Worm (Caenorhabditis elegans) whole organism, L4 larva: Measurements from ENCODE around the gene hrg-6.

Source experiments
- F37D6.2 ChIP-seq: sonication (generic microtip); optimal IDR thresholded peaks from 2 replicates; lab custom pipeline; 2016; ENCODE audit warnings: mild to moderate bottlenecking, missing genetic modification characterization, missing compliant biosample characterization
- R02D3.7 ChIP-seq: fragments of 150-350 bp; sonication (generic microtip); optimal IDR thresholded peaks from 3 replicates; lab custom pipeline; 2014; ENCODE audit warnings: missing biosample characterization, missing genetic modification characterization
- Y5F2A.4 ChIP-seq: fragments of 200-800 bp; sonication (Bioruptor generic); optimal IDR thresholded peaks from 2 replicates; lab custom pipeline; 2018; ENCODE audit warnings: mild to moderate bottlenecking, missing genetic modification characterization, missing compliant biosample characterization
- ZK337.2 ChIP-seq: fragments of 200-800 bp; sonication (Bioruptor generic); IDR thresholded peaks from 2 replicates; pipeline ENCODE4 v1.3.6; 2022; ENCODE audit warnings: missing genetic modification reagents, missing genetic modification characterization, missing compliant biosample characterization
- ZK546.5 ChIP-seq, 2 experiments: sonication (generic microtip); optimal IDR thresholded peaks; 2 replicates each; lab custom pipeline; 2017; ENCODE audit warnings: missing biosample characterization in 2 of 2, missing genetic modification characterization in 2 of 2
- ama-1 ChIP-seq: fragments of 150-350 bp; optimal IDR thresholded peaks from 2 replicates; lab custom pipeline; 2014; ENCODE audit warnings: inconsistent platforms, mixed read lengths
- arid-1 ChIP-seq: fragments of 200-800 bp; sonication (Bioruptor generic); conservative IDR thresholded peaks from 2 replicates; pipeline ENCODE4 v1.3.6; 2022; ENCODE audit warnings: missing genetic modification reagents, missing genetic modification characterization, missing compliant biosample characterization
- ceh-20 ChIP-seq: fragments of 200-800 bp; sonication (Bioruptor generic); IDR thresholded peaks from 2 replicates; pipeline ENCODE4 v1.3.6; 2022; ENCODE audit warnings: missing genetic modification reagents, missing genetic modification characterization, missing compliant biosample characterization
- ceh-32 ChIP-seq: sonication (generic microtip); optimal IDR thresholded peaks from 2 replicates; lab custom pipeline; 2016; ENCODE audit warnings: mild to moderate bottlenecking, missing genetic modification characterization, missing compliant biosample characterization; ENCODE audit not compliant: poor library complexity
- ceh-62 ChIP-seq: sonication (generic microtip); optimal IDR thresholded peaks from 2 replicates; lab custom pipeline; 2017; ENCODE audit warnings: missing biosample characterization, missing genetic modification characterization
- ces-1 ChIP-seq: fragments of 150-350 bp; sonication (generic microtip); optimal IDR thresholded peaks from 4 replicates; lab custom pipeline; 2014; ENCODE audit warnings: missing biosample characterization, missing genetic modification reagents, missing genetic modification characterization
- daf-16 ChIP-seq, 3 experiments: sonication (generic microtip); optimal IDR thresholded peaks; 2 replicates each; lab custom pipeline; 2016 to 2017; ENCODE audit warnings: missing genetic modification characterization in 3 of 3, missing genetic modification reagents in 3 of 3, mild to moderate bottlenecking in 2 of 3, missing compliant biosample characterization in 2 of 3, missing biosample characterization in 1 of 3, moderate library complexity in 1 of 3
- daf-19 ChIP-seq: fragments of 200-800 bp; sonication (Bioruptor generic); conservative IDR thresholded peaks from 2 replicates; pipeline ENCODE4 v1.3.6; 2022; ENCODE audit warnings: missing genetic modification characterization, missing compliant biosample characterization
- dmd-6 ChIP-seq: fragments of 200-800 bp; sonication (Bioruptor generic); IDR thresholded peaks from 2 replicates; pipeline ENCODE4 v1.3.6; 2022; ENCODE audit warnings: missing genetic modification reagents, missing genetic modification characterization, missing compliant biosample characterization
- dmd-9 ChIP-seq: fragments of 200-800 bp; sonication (Bioruptor generic); IDR thresholded peaks from 2 replicates; pipeline ENCODE4 v1.3.6; 2022; ENCODE audit warnings: missing genetic modification reagents, missing genetic modification characterization, missing compliant biosample characterization
- dpl-1 ChIP-seq: fragments of 150-350 bp; optimal IDR thresholded peaks from 2 replicates; lab custom pipeline; 2014; ENCODE audit warnings: missing biosample characterization, missing genetic modification reagents, missing genetic modification characterization
- dve-1 ChIP-seq: sonication (generic microtip); optimal IDR thresholded peaks from 2 replicates; lab custom pipeline; 2017; ENCODE audit warnings: antibody characterized with exemption, mild to moderate bottlenecking, missing genetic modification characterization, missing compliant biosample characterization; ENCODE audit not compliant: insufficient read depth
- fos-1 ChIP-seq: fragments of 150-350 bp; optimal IDR thresholded peaks from 2 replicates; lab custom pipeline; 2014; ENCODE audit warnings: missing biosample characterization, missing genetic modification characterization
- gei-8 ChIP-seq: fragments of 200-800 bp; sonication (Bioruptor generic); optimal IDR thresholded peaks from 2 replicates; lab custom pipeline; 2018; ENCODE audit warnings: mild to moderate bottlenecking, missing genetic modification characterization, missing compliant biosample characterization
- hif-1 ChIP-seq, 2 experiments: sonication (generic microtip); optimal IDR thresholded peaks; 2 replicates each; lab custom pipeline; 2016 to 2017; ENCODE audit warnings: missing compliant biosample characterization in 2 of 2, missing genetic modification characterization in 2 of 2, missing genetic modification reagents in 2 of 2, missing genotype in 2 of 2, mild to moderate bottlenecking in 1 of 2
- hlh-11 ChIP-seq: fragments of 200-800 bp; sonication (Bioruptor generic); optimal IDR thresholded peaks from 2 replicates; lab custom pipeline; 2018; ENCODE audit warnings: mild to moderate bottlenecking, missing genetic modification characterization, missing compliant biosample characterization
- hlh-30 ChIP-seq: sonication (generic microtip); optimal IDR thresholded peaks from 2 replicates; lab custom pipeline; 2017; ENCODE audit warnings: antibody characterized with exemption, mild to moderate bottlenecking, missing genetic modification characterization, missing compliant biosample characterization; ENCODE audit not compliant: insufficient read depth
- hmg-1.1 ChIP-seq: fragments of 200-800 bp; sonication (Bioruptor generic); IDR thresholded peaks from 2 replicates; pipeline ENCODE4 v1.3.6; 2022; ENCODE audit warnings: missing genetic modification reagents, missing genetic modification characterization, missing compliant biosample characterization
- jun-1 ChIP-seq: fragments of 150-350 bp; optimal IDR thresholded peaks from 2 replicates; lab custom pipeline; 2014; ENCODE audit warnings: missing biosample characterization, missing genetic modification reagents, missing genetic modification characterization
- lin-38 ChIP-seq: fragments of 200-800 bp; sonication (Bioruptor generic); IDR thresholded peaks from 2 replicates; pipeline ENCODE4 v1.3.6; 2022; ENCODE audit warnings: missing genetic modification reagents, missing genetic modification characterization, missing compliant biosample characterization
- lsy-2 ChIP-seq, 2 experiments: fragments of 150-350 bp in 1 of 2; sonication (generic microtip) in 1 of 2; optimal IDR thresholded peaks; 2 replicates each; lab custom pipeline; 2014 to 2017; ENCODE audit warnings: missing biosample characterization in 2 of 2, missing genetic modification characterization in 2 of 2
- madf-9 ChIP-seq: fragments of 200-800 bp; sonication (Bioruptor generic); conservative IDR thresholded peaks from 2 replicates; pipeline ENCODE4 v1.3.6; 2022; ENCODE audit warnings: missing genetic modification reagents, missing genetic modification characterization, missing compliant biosample characterization
- mdl-1 ChIP-seq, 2 experiments: fragments of 150-350 bp in 1 of 2; sonication (generic microtip) in 1 of 2; optimal IDR thresholded peaks; 2 replicates each; lab custom pipeline; 2014 to 2017; ENCODE audit warnings: missing biosample characterization in 2 of 2, missing genetic modification characterization in 2 of 2
- mep-1 ChIP-seq: fragments of 150-350 bp; sonication (generic microtip); optimal IDR thresholded peaks from 3 replicates; lab custom pipeline; 2014; ENCODE audit warnings: missing biosample characterization, missing genetic modification characterization
- mes-2 ChIP-seq: sonication (generic microtip); optimal IDR thresholded peaks from 2 replicates; lab custom pipeline; 2016; ENCODE audit warnings: missing genotype, mild to moderate bottlenecking, missing genetic modification characterization, missing compliant biosample characterization; ENCODE audit not compliant: poor library complexity, severe bottlenecking
- mxl-3 ChIP-seq: fragments of 200-800 bp; sonication (Bioruptor generic); optimal IDR thresholded peaks from 2 replicates; lab custom pipeline; 2018; ENCODE audit warnings: mild to moderate bottlenecking, missing genetic modification characterization, missing compliant biosample characterization
- nhr-102 ChIP-seq: sonication (generic microtip); optimal IDR thresholded peaks from 2 replicates; lab custom pipeline; 2016; ENCODE audit warnings: mild to moderate bottlenecking, missing genetic modification characterization, moderate library complexity, missing compliant biosample characterization
- nhr-11 ChIP-seq: fragments of 150-350 bp; optimal IDR thresholded peaks from 2 replicates; lab custom pipeline; 2014; ENCODE audit warnings: missing biosample characterization, missing genetic modification characterization
- nhr-111 ChIP-seq: fragments of 200-800 bp; sonication (Bioruptor generic); optimal IDR thresholded peaks from 2 replicates; lab custom pipeline; 2018; ENCODE audit warnings: mild to moderate bottlenecking, missing genetic modification characterization, missing compliant biosample characterization
- nhr-28 ChIP-seq: fragments of 150-350 bp; optimal IDR thresholded peaks from 2 replicates; lab custom pipeline; 2014; ENCODE audit warnings: missing biosample characterization, missing genetic modification characterization
- nhr-6 ChIP-seq: fragments of 150-350 bp; optimal IDR thresholded peaks from 2 replicates; lab custom pipeline; 2014; ENCODE audit warnings: missing biosample characterization, missing genetic modification characterization
- pha-4 ChIP-seq, 2 experiments: fragments of 150-350 bp in 1 of 2; fragments of 200-800 bp in 1 of 2; sonication (Bioruptor generic) in 1 of 2; IDR thresholded peaks in 1 of 2; optimal IDR thresholded peaks in 1 of 2; 2 replicates each; pipeline versions ENCODE4 v1.3.6 to Lab custom; 2014 to 2022; ENCODE audit warnings: missing genetic modification characterization in 2 of 2, missing genetic modification reagents in 2 of 2, missing biosample characterization in 1 of 2, missing compliant biosample characterization in 1 of 2
- php-3 ChIP-seq: fragments of 200-800 bp; sonication (Bioruptor generic); IDR thresholded peaks from 2 replicates; pipeline ENCODE4 v1.3.6; 2022; ENCODE audit warnings: missing genetic modification reagents, missing genetic modification characterization, missing compliant biosample characterization
- pqm-1 ChIP-seq: sonication (generic microtip); optimal IDR thresholded peaks from 2 replicates; lab custom pipeline; 2017; ENCODE audit warnings: missing biosample characterization, missing genetic modification characterization
- rbr-2 ChIP-seq: sonication (generic microtip); optimal IDR thresholded peaks from 2 replicates; lab custom pipeline; 2016; ENCODE audit warnings: missing genotype, missing genetic modification characterization, missing compliant biosample characterization
- saeg-2 ChIP-seq: fragments of 200-800 bp; sonication (Bioruptor generic); IDR thresholded peaks from 2 replicates; pipeline ENCODE4 v1.3.6; 2022; ENCODE audit warnings: missing genetic modification reagents, missing genetic modification characterization, missing compliant biosample characterization
- sdz-12 ChIP-seq: fragments of 200-800 bp; sonication (Bioruptor generic); optimal IDR thresholded peaks from 2 replicates; lab custom pipeline; 2018; ENCODE audit warnings: mild to moderate bottlenecking, missing genetic modification characterization, missing compliant biosample characterization
- spr-1 ChIP-seq: sonication (generic microtip); optimal IDR thresholded peaks from 2 replicates; lab custom pipeline; 2016; ENCODE audit warnings: mild to moderate bottlenecking, missing genetic modification characterization, missing compliant biosample characterization
- unc-62 ChIP-seq, 3 experiments: fragments of 150-350 bp in 1 of 3; sonication (generic microtip); optimal IDR thresholded peaks in 2 of 3; peaks in 1 of 3; 1 replicate in 1 of 3; 2 replicates in 2 of 3; lab custom pipeline; 2014 to 2017; ENCODE audit warnings: missing biosample characterization in 3 of 3, missing genetic modification characterization in 3 of 3, missing genetic modification reagents in 3 of 3, missing genotype in 1 of 3
- vab-7 ChIP-seq: fragments of 200-800 bp; sonication (Bioruptor generic); IDR thresholded peaks from 2 replicates; pipeline ENCODE4 v1.3.6; 2022; ENCODE audit warnings: missing genetic modification reagents, missing genetic modification characterization, missing compliant biosample characterization
- zfp-2 ChIP-seq: sonication (generic microtip); optimal IDR thresholded peaks from 2 replicates; lab custom pipeline; 2016; ENCODE audit warnings: mild to moderate bottlenecking, missing genetic modification characterization, missing compliant biosample characterization
- ztf-7 ChIP-seq: fragments of 150-350 bp; optimal IDR thresholded peaks from 2 replicates; lab custom pipeline; 2014; ENCODE audit warnings: missing biosample characterization, missing genetic modification characterization

hrg-6 gene

DNA sequence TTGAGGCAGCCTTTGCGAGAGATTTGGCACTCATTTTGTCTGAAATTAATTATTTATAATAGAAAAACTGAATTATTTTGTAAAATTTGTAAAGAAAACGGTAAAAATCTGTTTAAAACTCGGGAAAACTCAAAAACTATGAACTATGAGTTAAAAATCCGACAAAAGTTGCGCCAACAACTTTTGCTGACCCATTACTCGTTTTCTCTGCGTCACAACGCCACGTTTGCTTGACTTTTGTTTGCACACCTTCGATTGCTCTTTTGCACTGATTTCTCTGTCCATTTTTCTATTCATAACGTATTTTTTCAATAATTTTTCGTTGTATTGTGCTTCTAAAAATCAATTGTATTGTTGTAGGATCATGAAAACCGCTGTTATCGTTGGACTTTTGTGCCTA is 3.8 kb downstream of the hrg-6 start, which contains the start of gene fkb-1:
Gene fkb-1 (plus strand): TSS at position 361 of the 400 bp plus-strand sequence.
- peak; percentile 65 for TF ChIP-seq hlh-11
- no peak for TF ChIP-seq nhr-111
- no peak for TF ChIP-seq dmd-9 (GFP tag; lab: Robert Waterston, UW)
- peak; percentile 66; the same call in 1 of the 2 replicates for TF ChIP-seq hmg-1.1
- TF ChIP-seq lin-38 = peak; percentile 62
- TF ChIP-seq nhr-6 = peak; percentile 38
- peak; percentile 38 for TF ChIP-seq hlh-30
- TF ChIP-seq mes-2 (tag; lab: Kevin White, UChicago) = peak; percentile 58
- peak in 1 of 2 experiments; percentile 46 for TF ChIP-seq mdl-1 (tag; optimal IDR thresholded peaks at IDR 0.05; lab: Kevin White, UChicago)
- TF ChIP-seq lsy-2 (tag; optimal IDR thresholded peaks at IDR 0.05; lab: Kevin White, UChicago) = peak in 1 of 2 experiments; percentile 83
- no peak for TF ChIP-seq jun-1 (tag; lab: Kevin White, UChicago)
- peak; percentile 20 for TF ChIP-seq spr-1 (tag; lab: Kevin White, UChicago)
- peak; percentile 83 for TF ChIP-seq dve-1 (tag; lab: Kevin White, UChicago)
- TF ChIP-seq mep-1 = peak; percentile 75
- no peak for TF ChIP-seq vab-7 (GFP tag; lab: Robert Waterston, UW)
- no peak for TF ChIP-seq ZK337.2 (GFP tag; lab: Robert Waterston, UW)
- peak in 1 of 2 experiments; percentile 17 for TF ChIP-seq daf-16 (GFP tag; optimal IDR thresholded peaks at IDR 0.05; lab: Kevin White, UChicago)
- TF ChIP-seq daf-16 (tag; optimal IDR thresholded peaks at IDR 0.05; lab: Kevin White, UChicago) = peak; percentile 25
- TF ChIP-seq dpl-1 (GFP tag; lab: Kevin White, UChicago) = peak; percentile 71
- peak; percentile 66 for TF ChIP-seq rbr-2 (tag; lab: Kevin White, UChicago)
- peak; percentile 71 for TF ChIP-seq nhr-28 (tag; lab: Kevin White, UChicago)
- TF ChIP-seq nhr-11 (tag; lab: Kevin White, UChicago) = peak; percentile 60
- TF ChIP-seq ztf-7 (tag; lab: Kevin White, UChicago) = no peak
- TF ChIP-seq ceh-62 = no peak
- TF ChIP-seq pha-4 (GFP tag; IDR thresholded peaks at IDR 0.05; lab: Robert Waterston, UW) = no peak
- peak; percentile 87 for TF ChIP-seq pha-4 (tag; optimal IDR thresholded peaks at IDR 0.05; lab: Kevin White, UChicago)
- TF ChIP-seq F37D6.2 = peak; percentile 6
- peak; percentile 6 for TF ChIP-seq nhr-102 (tag; lab: Kevin White, UChicago)
- TF ChIP-seq ceh-32 = no peak
- peak; percentile 20 for TF ChIP-seq pqm-1
- peak; percentile 56; the same call in 1 of the 2 replicates for TF ChIP-seq dmd-6
- peak in 1 of 2 experiments; percentile 96 for TF ChIP-seq unc-62 (GFP tag; optimal IDR thresholded peaks at IDR 0.05 in 1 of 2; lab: Kevin White, UChicago)
- TF ChIP-seq unc-62 (tag; optimal IDR thresholded peaks at IDR 0.05; lab: Kevin White, UChicago) = no peak
- TF ChIP-seq R02D3.7 = no peak

- no peak for TF ChIP-seq php-3 (GFP tag; lab: Robert Waterston, UW)
- TF ChIP-seq daf-19 (GFP tag; lab: Robert Waterston, UW) = no peak
- no peak for TF ChIP-seq dmd-9 (GFP tag; lab: Robert Waterston, UW)
- peak; percentile 11 for TF ChIP-seq ces-1
- TF ChIP-seq daf-16 (GFP tag; optimal IDR thresholded peaks at IDR 0.05; lab: Kevin White, UChicago) = no peak
- TF ChIP-seq daf-16 (tag; optimal IDR thresholded peaks at IDR 0.05; lab: Kevin White, UChicago) = peak; percentile 74
- no peak for TF ChIP-seq ZK546.5 (tag; optimal IDR thresholded peaks at IDR 0.05; lab: Kevin White, UChicago)
- TF ChIP-seq gei-8 = no peak
- no peak for TF ChIP-seq hmg-1.1
- no peak for TF ChIP-seq hif-1 (tag; optimal IDR thresholded peaks at IDR 0.05; lab: Kevin White, UChicago)
- no peak for TF ChIP-seq zfp-2 (tag; lab: Kevin White, UChicago)
- 0 out of 2 replicates have a peak, but pooled peaks have one; percentile 18 for TF ChIP-seq arid-1 (GFP tag; lab: Robert Waterston, UW)
- TF ChIP-seq fos-1 (tag; lab: Kevin White, UChicago) = no peak
- no peak for TF ChIP-seq Y5F2A.4 (GFP tag; lab: Kevin White, UChicago)
- no peak for TF ChIP-seq sdz-12 (GFP tag; lab: Kevin White, UChicago)
- no peak for TF ChIP-seq saeg-2 (GFP tag; lab: Robert Waterston, UW)
- no peak for TF ChIP-seq nhr-11 (tag; lab: Kevin White, UChicago)
- TF ChIP-seq mep-1 = no peak
- TF ChIP-seq spr-1 (tag; lab: Kevin White, UChicago) = no peak
- no peak for TF ChIP-seq ZK337.2 (GFP tag; lab: Robert Waterston, UW)
- peak; percentile 38 for TF ChIP-seq pqm-1
- no peak for TF ChIP-seq madf-9
- no peak for TF ChIP-seq ama-1 (lab: Kevin White, UChicago)
- TF ChIP-seq mxl-3 (GFP tag; lab: Kevin White, UChicago) = no peak
- no peak for TF ChIP-seq ceh-20
- no peak for TF ChIP-seq F37D6.2
Observed at ce11 chrIV:11037118-11037719, 4.8 kb downstream of the hrg-6 start.
